Fruit fly (Drosophila melanogaster): ENCODE measurements around the gene ppan.
A peak's percentile ranks its signal among the peaks of the same experiment; 100 is the strongest.

ppan gene

dm6 chr3R:21107907-21108591 lies 8.0 kb upstream of the ppan start, which contains the start of the genes Sec15 and rtet (continued):
- TF ChIP-seq wek (GFP tag; optimal IDR thresholded peaks at IDR 0.05) (peak; percentile 4), cg (GFP tag; optimal IDR thresholded peaks at IDR 0.05) (no peak), Hr51 (GFP tag; optimal IDR thresholded peaks at IDR 0.05) (peak; percentile 50 to 74), esg (GFP tag; conservative IDR thresholded peaks at IDR 0.05) (no peak), CrebB (tag; optimal IDR thresholded peaks at IDR 0.05) (no peak), CG8944 (GFP tag; optimal IDR thresholded peaks at IDR 0.05) (no peak), rib (GFP tag; IDR thresholded peaks at IDR 0.05) (no peak), HHEX (GFP tag; optimal IDR thresholded peaks at IDR 0.05) (peak; percentile 37), odd (GFP tag; optimal IDR thresholded peaks at IDR 0.05) (no peak), Atf3 (GFP tag; optimal IDR thresholded peaks at IDR 0.05) (no peak), pan (optimal IDR thresholded peaks at IDR 0.05) (no peak), pan (GFP tag; optimal IDR thresholded peaks at IDR 0.05 in 1 of 2, IDR thresholded peaks at IDR 0.05 in 1 of 2) (peak in 1 of 2 experiments; percentile 54), ato (GFP tag; IDR thresholded peaks at IDR 0.05; ENCODE audit: partially characterized antibody) (peak; percentile 86), her (GFP tag; optimal IDR thresholded peaks at IDR 0.05) (no peak), MESR4 (GFP tag; optimal IDR thresholded peaks at IDR 0.05) (peak; percentile 4), cwo (GFP tag; optimal IDR thresholded peaks at IDR 0.05) (peak; percentile 39), kni (GFP tag; optimal IDR thresholded peaks at IDR 0.05) (peak; percentile 10), CG4404 (GFP tag; IDR thresholded peaks at IDR 0.05) (no peak), CG18476 (GFP tag; optimal IDR thresholded peaks at IDR 0.05) (peak; percentile 64), bbx (GFP tag; IDR thresholded peaks at IDR 0.05; ENCODE audit: partially characterized antibody) (peak; percentile 60), chn (GFP tag; optimal IDR thresholded peaks at IDR 0.05) (peak; percentile 15), crp (GFP tag; optimal IDR thresholded peaks at IDR 0.05) (peak in 1 of 2 experiments; percentile 87), CG11247 (GFP tag; IDR thresholded peaks at IDR 0.05) (peak; percentile 53), crol (GFP tag; IDR thresholded peaks at IDR 0.05) (no peak), HLH3B (GFP tag; IDR thresholded peaks at IDR 0.05) (peak; percentile 38; the same call in 1 of the 2 replicates), CG9215 (GFP tag; IDR thresholded peaks at IDR 0.05) (no peak), CG12219 (GFP tag; optimal IDR thresholded peaks at IDR 0.05) (peak; percentile 50), inv (GFP tag; IDR thresholded peaks at IDR 0.05; ENCODE audit: partially characterized antibody) (peak; percentile 48), Xbp1 (GFP tag; optimal IDR thresholded peaks at IDR 0.05) (peak; percentile 69), tap (tag; optimal IDR thresholded peaks at IDR 0.05) (no peak), hkb (optimal IDR thresholded peaks at IDR 0.05) (no peak), hkb (GFP tag; IDR thresholded peaks at IDR 0.05) (0 out of 2 replicates have a peak, but pooled peaks have one; percentile 35), ac (GFP tag; optimal IDR thresholded peaks at IDR 0.05) (no peak), CG8765 (GFP tag; IDR thresholded peaks at IDR 0.05) (no peak), CG11504 (tag; optimal IDR thresholded peaks at IDR 0.05) (no peak), CG9609 (GFP tag; optimal IDR thresholded peaks at IDR 0.05) (peak; percentile 33), abd-A (tag; optimal IDR thresholded peaks at IDR 0.05) (no peak), CG8478 (optimal IDR thresholded peaks at IDR 0.05) (no peak), gsb-n (tag; optimal IDR thresholded peaks at IDR 0.05) (no peak), insv (GFP tag; optimal IDR thresholded peaks at IDR 0.05) (peak in 1 of 2 experiments; percentile 15)

dm6 chr3R:21109712-21110111 lies 6.3 kb upstream of the ppan start:
- TF ChIP-seq sug (tag; optimal IDR thresholded peaks at IDR 0.05) = peak; percentile 19
- no peak for TF ChIP-seq ash1 (GFP tag; optimal IDR thresholded peaks at IDR 0.05)
- TF ChIP-seq Hsf (GFP tag; optimal IDR thresholded peaks at IDR 0.05) = no peak
- TF ChIP-seq tx (GFP tag; optimal IDR thresholded peaks at IDR 0.05) = no peak
- no peak for TF ChIP-seq ci (GFP tag; IDR thresholded peaks at IDR 0.05)
- TF ChIP-seq CG8765 (GFP tag; IDR thresholded peaks at IDR 0.05) = no peak
- TF ChIP-seq grn (GFP tag; optimal IDR thresholded peaks at IDR 0.05) = peak; percentile 78
- peak; percentile 60 for TF ChIP-seq cwo (GFP tag; optimal IDR thresholded peaks at IDR 0.05)
- TF ChIP-seq cg (GFP tag; optimal IDR thresholded peaks at IDR 0.05) = no peak
- TF ChIP-seq Sry-β (GFP tag; optimal IDR thresholded peaks at IDR 0.05) = no peak
- TF ChIP-seq exex (tag; optimal IDR thresholded peaks at IDR 0.05) = peak; percentile 77
- TF ChIP-seq fd64A (GFP tag; optimal IDR thresholded peaks at IDR 0.05) = no peak
- peak; percentile 4 for TF ChIP-seq sd (tag; optimal IDR thresholded peaks at IDR 0.05)
- TF ChIP-seq CoRest (tag; optimal IDR thresholded peaks at IDR 0.05) = no peak
